Fruit fly (Drosophila melanogaster) whole organism, embryonic: ENCODE data around the gene CG44044.

Experiments
- Ada2b ChIP-seq: fragments of 200-800 bp; sonication (Bioruptor generic); IDR thresholded peaks from 2 replicates; pipeline ENCODE4 v1.3.6; 2022; ENCODE audit warnings: missing biosample characterization, missing genetic modification characterization
- Aef1 ChIP-seq: fragments of 200-800 bp; sonication (Bioruptor generic); IDR thresholded peaks from 3 replicates; pipeline ENCODE4 v1.3.6; 2022; ENCODE audit warnings: missing biosample characterization, missing genetic modification characterization
- CG11723 ChIP-seq: fragments of 200-800 bp; sonication (Bioruptor generic); optimal IDR thresholded peaks from 2 replicates; lab custom pipeline; 2017; ENCODE audit warnings: missing biosample characterization, mild to moderate bottlenecking, missing genetic modification characterization
- CG12155 ChIP-seq: fragments of 200-800 bp; sonication (Bioruptor generic); optimal IDR thresholded peaks from 3 replicates; lab custom pipeline; 2016; ENCODE audit warnings: missing biosample characterization, missing genetic modification characterization
- CG12391 ChIP-seq: fragments of 200-800 bp; sonication (Bioruptor generic); optimal IDR thresholded peaks from 3 replicates; lab custom pipeline; 2018; ENCODE audit warnings: missing biosample characterization, mild to moderate bottlenecking, missing genetic modification characterization, moderate library complexity
- CG13123 ChIP-seq: fragments of 200-800 bp; sonication (Bioruptor generic); optimal IDR thresholded peaks from 2 replicates; lab custom pipeline; 2016; ENCODE audit warnings: missing biosample characterization, missing genetic modification characterization
- CG14860 ChIP-seq: fragments of 200-800 bp; sonication (Bioruptor generic); IDR thresholded peaks from 3 replicates; pipeline ENCODE4 v1.3.6; 2022; ENCODE audit warnings: missing biosample characterization, missing genetic modification characterization; ENCODE audit not compliant: partially characterized antibody
- CG15269 ChIP-seq: fragments of 200-800 bp; sonication (Bioruptor generic); optimal IDR thresholded peaks from 2 replicates; lab custom pipeline; 2018; ENCODE audit warnings: missing biosample characterization, mild to moderate bottlenecking, missing genetic modification characterization, moderate library complexity
- CG17568 ChIP-seq: fragments of 200-800 bp; sonication (Bioruptor generic); optimal IDR thresholded peaks from 2 replicates; lab custom pipeline; 2018; ENCODE audit warnings: missing biosample characterization, mild to moderate bottlenecking, missing genetic modification characterization, moderate library complexity
- CG17912 ChIP-seq: fragments of 200-800 bp; sonication (Bioruptor generic); optimal IDR thresholded peaks from 2 replicates; lab custom pipeline; 2018; ENCODE audit warnings: missing biosample characterization, mild to moderate bottlenecking, missing genetic modification characterization
- CG30431 ChIP-seq: fragments of 200-800 bp; sonication (Bioruptor generic); optimal IDR thresholded peaks from 2 replicates; lab custom pipeline; 2017; ENCODE audit warnings: missing biosample characterization, missing genetic modification characterization
- CG31388 ChIP-seq: fragments of 200-800 bp; sonication (Bioruptor generic); optimal IDR thresholded peaks from 2 replicates; lab custom pipeline; 2016; ENCODE audit warnings: missing biosample characterization, missing genetic modification characterization
- CG32532 ChIP-seq: fragments of 200-800 bp; sonication (Bioruptor generic); IDR thresholded peaks from 2 replicates; pipeline ENCODE4 v1.3.6; 2022; ENCODE audit warnings: missing biosample characterization, missing genetic modification characterization
- CG8281 ChIP-seq: fragments of 200-800 bp; sonication (Bioruptor generic); optimal IDR thresholded peaks from 2 replicates; lab custom pipeline; 2018; ENCODE audit warnings: missing biosample characterization, mild to moderate bottlenecking, missing genetic modification characterization, moderate library complexity
- CG8290 ChIP-seq, 3 experiments: fragments of 200-800 bp; sonication (Bioruptor generic); optimal IDR thresholded peaks; 2 replicates each; lab custom pipeline; 2016 to 2019; ENCODE audit warnings: missing biosample characterization in 3 of 3, missing genetic modification characterization in 3 of 3, mild to moderate bottlenecking in 2 of 3, moderate library complexity in 1 of 3
- CG9437 ChIP-seq: fragments of 200-800 bp; sonication (Bioruptor generic); optimal IDR thresholded peaks from 2 replicates; lab custom pipeline; 2018; ENCODE audit warnings: missing biosample characterization, mild to moderate bottlenecking, missing genetic modification characterization
- CG9727 ChIP-seq: fragments of 200-800 bp; sonication (Bioruptor generic); optimal IDR thresholded peaks from 3 replicates; lab custom pipeline; 2017; ENCODE audit warnings: missing biosample characterization, mild to moderate bottlenecking, missing genetic modification characterization
- D19B ChIP-seq: fragments of 200-800 bp; sonication (Bioruptor generic); optimal IDR thresholded peaks from 2 replicates; lab custom pipeline; 2017; ENCODE audit warnings: missing biosample characterization, mild to moderate bottlenecking, missing genetic modification characterization
- Doc3 ChIP-seq: fragments of 200-800 bp; sonication (Bioruptor generic); IDR thresholded peaks from 3 replicates; pipeline ENCODE4 v1.3.6; 2022; ENCODE audit warnings: missing biosample characterization, missing genetic modification characterization; ENCODE audit not compliant: partially characterized antibody
- E2f2 ChIP-seq: fragments of 200-800 bp; sonication (Bioruptor generic); IDR thresholded peaks from 2 replicates; pipeline ENCODE4 v1.3.6; 2022; ENCODE audit warnings: missing biosample characterization, missing genetic modification characterization
- Ets65A ChIP-seq: fragments of 200-800 bp; sonication (Bioruptor generic); peaks from one replicate; lab custom pipeline; 2016; ENCODE audit warnings: missing biosample characterization, missing genetic modification characterization
- HLH54F ChIP-seq: fragments of 200-800 bp; sonication (Bioruptor generic); optimal IDR thresholded peaks from 3 replicates; lab custom pipeline; 2016; ENCODE audit warnings: missing biosample characterization, missing genetic modification characterization
- Jarid2 ChIP-seq: fragments of 200-800 bp; sonication (Bioruptor generic); optimal IDR thresholded peaks from 3 replicates; lab custom pipeline; 2017; ENCODE audit warnings: mild to moderate bottlenecking, missing biosample characterization, missing genetic modification reagents, missing genetic modification characterization
- Lhr ChIP-seq: fragments of 200-800 bp; sonication (Bioruptor generic); optimal IDR thresholded peaks from 3 replicates; lab custom pipeline; 2017; ENCODE audit warnings: mild to moderate bottlenecking, missing biosample characterization, missing genetic modification reagents, missing genetic modification characterization
- MBD-R2 ChIP-seq: fragments of 200-800 bp; sonication (Bioruptor generic); IDR thresholded peaks from 2 replicates; pipeline ENCODE4 v1.3.6; 2022; ENCODE audit warnings: missing biosample characterization, missing genetic modification characterization
- NC2α ChIP-seq: fragments of 200-800 bp; sonication (Bioruptor generic); optimal IDR thresholded peaks from 2 replicates; lab custom pipeline; 2016; ENCODE audit warnings: missing biosample characterization, missing genetic modification characterization
- Oaz ChIP-seq: fragments of 200-800 bp; sonication (Bioruptor generic); IDR thresholded peaks from 2 replicates; pipeline ENCODE4 v1.3.6; 2022; ENCODE audit warnings: missing biosample characterization, missing genetic modification characterization
- Ravus ChIP-seq: fragments of 200-800 bp; sonication (Bioruptor generic); IDR thresholded peaks from 2 replicates; pipeline ENCODE4 v1.3.6; 2022; ENCODE audit warnings: missing biosample characterization, missing genetic modification characterization
- Six4 ChIP-seq: fragments of 200-800 bp; sonication (Bioruptor generic); optimal IDR thresholded peaks from 2 replicates; lab custom pipeline; 2016; ENCODE audit warnings: missing biosample characterization, missing genetic modification characterization
- Sry-β ChIP-seq: fragments of 200-800 bp; sonication (Bioruptor generic); optimal IDR thresholded peaks from 2 replicates; lab custom pipeline; 2018; ENCODE audit warnings: missing biosample characterization, mild to moderate bottlenecking, missing genetic modification characterization, moderate library complexity
- YL-1 ChIP-seq: fragments of 200-800 bp; sonication (Bioruptor generic); optimal IDR thresholded peaks from 3 replicates; lab custom pipeline; 2017; ENCODE audit warnings: missing biosample characterization, mild to moderate bottlenecking, missing genetic modification characterization
- ara ChIP-seq: fragments of 200-800 bp; sonication (Bioruptor generic); IDR thresholded peaks from 2 replicates; pipeline ENCODE4 v1.3.6; 2022; ENCODE audit warnings: missing biosample characterization, missing genetic modification characterization
- cad ChIP-seq: fragments of >200 bp; optimal IDR thresholded peaks from 2 replicates; lab custom pipeline; 2017; ENCODE audit warnings: missing biosample characterization, missing genetic modification characterization
- chm ChIP-seq: fragments of 200-800 bp; sonication (Bioruptor generic); IDR thresholded peaks from 2 replicates; pipeline ENCODE4 v1.3.6; 2022; ENCODE audit warnings: missing biosample characterization, missing genetic modification characterization
- chn ChIP-seq: fragments of 200-800 bp; sonication (Bioruptor generic); optimal IDR thresholded peaks from 2 replicates; lab custom pipeline; 2016; ENCODE audit warnings: missing biosample characterization, missing genetic modification characterization
- crp ChIP-seq, 2 experiments: fragments of 200-800 bp; sonication (Bioruptor generic); optimal IDR thresholded peaks; 2 replicates in 1 of 2; 3 replicates in 1 of 2; lab custom pipeline; 2017; ENCODE audit warnings: missing biosample characterization in 2 of 2, missing genetic modification characterization in 2 of 2, mild to moderate bottlenecking in 1 of 2, moderate library complexity in 1 of 2
- da ChIP-seq: fragments of 200-800 bp; sonication (Bioruptor generic); optimal IDR thresholded peaks from 2 replicates; lab custom pipeline; 2016; ENCODE audit warnings: missing biosample characterization, missing genetic modification characterization
- dm ChIP-seq: fragments of 200-800 bp; sonication (Bioruptor generic); optimal IDR thresholded peaks from 3 replicates; lab custom pipeline; 2016; ENCODE audit warnings: missing biosample characterization, missing genetic modification characterization
- fd64A ChIP-seq: fragments of 200-800 bp; sonication (Bioruptor generic); optimal IDR thresholded peaks from 3 replicates; lab custom pipeline; 2018; ENCODE audit warnings: missing biosample characterization, mild to moderate bottlenecking, missing genetic modification characterization
- grau ChIP-seq: fragments of 200-800 bp; optimal IDR thresholded peaks from 3 replicates; lab custom pipeline; 2019; ENCODE audit warnings: missing biosample characterization, mild to moderate bottlenecking, missing genetic modification characterization, moderate library complexity
- grn ChIP-seq: fragments of 200-800 bp; sonication (Bioruptor generic); optimal IDR thresholded peaks from 3 replicates; lab custom pipeline; 2017; ENCODE audit warnings: missing biosample characterization, missing genetic modification characterization
- gro ChIP-seq: fragments of 200-800 bp; sonication (Bioruptor generic); optimal IDR thresholded peaks from 2 replicates; lab custom pipeline; 2016; ENCODE audit warnings: missing biosample characterization, missing genetic modification characterization
- ham ChIP-seq: fragments of 200-800 bp; sonication (Bioruptor generic); IDR thresholded peaks from 2 replicates; pipeline ENCODE4 v1.3.6; 2022; ENCODE audit warnings: missing biosample characterization, missing genetic modification characterization
- klu ChIP-seq: fragments of 200-800 bp; sonication (Bioruptor generic); IDR thresholded peaks from 2 replicates; pipeline ENCODE4 v1.3.6; 2022; ENCODE audit warnings: missing biosample characterization, missing genetic modification characterization
- oc ChIP-seq: fragments of 200-800 bp; sonication (Bioruptor generic); optimal IDR thresholded peaks from 2 replicates; lab custom pipeline; 2018; ENCODE audit warnings: missing biosample characterization, mild to moderate bottlenecking, missing genetic modification characterization, moderate library complexity
- otp ChIP-seq: fragments of 200-800 bp; sonication (Bioruptor generic); IDR thresholded peaks from 3 replicates; pipeline ENCODE4, ENCODE4 v1.3.6; 2022; ENCODE audit warnings: missing biosample characterization, missing genetic modification characterization
- peb ChIP-seq: fragments of 200-800 bp; sonication (Bioruptor generic); IDR thresholded peaks from 2 replicates; pipeline ENCODE4 v1.3.6; 2022; ENCODE audit warnings: missing biosample characterization, missing genetic modification characterization
- salm ChIP-seq: fragments of 200-800 bp; sonication (Bioruptor generic); optimal IDR thresholded peaks from 2 replicates; lab custom pipeline; 2018; ENCODE audit warnings: missing biosample characterization, mild to moderate bottlenecking, missing genetic modification characterization
- unpg ChIP-seq: fragments of 200-800 bp; sonication (Bioruptor generic); optimal IDR thresholded peaks from 3 replicates; lab custom pipeline; 2018; ENCODE audit warnings: missing biosample characterization, mild to moderate bottlenecking, missing genetic modification characterization, moderate library complexity
- vvl ChIP-seq: fragments of 200-800 bp; sonication (Bioruptor generic); IDR thresholded peaks from 2 replicates; pipeline ENCODE4 v1.3.6; 2022; ENCODE audit warnings: missing biosample characterization, missing genetic modification characterization

Gene CG44044

DNA sequence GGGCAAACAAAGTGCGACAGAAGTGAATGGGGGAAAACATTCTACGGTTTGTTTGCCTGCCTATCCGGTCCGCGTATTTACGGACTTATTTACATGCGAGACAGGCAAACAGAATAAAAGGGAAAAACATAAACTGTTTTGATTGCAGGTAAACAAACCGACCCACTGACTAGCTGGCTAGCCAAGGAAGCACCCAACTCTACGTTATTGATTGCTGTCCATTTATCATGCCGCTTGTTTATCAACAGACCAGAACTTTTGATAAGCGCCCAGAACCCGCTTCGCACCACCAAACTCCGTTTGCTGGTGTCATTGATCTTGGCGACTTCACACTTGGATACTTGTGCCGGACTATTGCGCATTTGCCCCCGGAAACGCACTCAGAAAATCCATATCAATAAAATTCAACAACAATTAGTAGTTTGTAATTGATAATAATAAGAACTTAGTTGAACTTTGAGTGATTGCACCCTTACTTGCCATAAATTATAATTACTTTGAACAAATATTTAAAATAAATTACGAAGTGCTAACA is 10.2 kb downstream of the CG44044 start (continued):
- TF ChIP-seq Ravus (GFP tag; lab: Robert Waterston, UW), result no peak
- TF ChIP-seq salm, result peak; percentile 59
- peak; percentile 65 for TF ChIP-seq YL-1 (GFP tag; lab: Kevin White, UChicago)
- TF ChIP-seq dm (GFP tag; lab: Kevin White, UChicago), result peak; percentile 27
- peak; percentile 71 for TF ChIP-seq NC2α (GFP tag; lab: Kevin White, UChicago)
- 0 out of 2 replicates have a peak, but pooled peaks have one; percentile 30 for TF ChIP-seq peb (GFP tag; lab: Robert Waterston, UW)
- peak in 1 of 2 experiments; percentile 17 for TF ChIP-seq crp (GFP tag; optimal IDR thresholded peaks at IDR 0.05; lab: Kevin White, UChicago)
- peak; percentile 40 for TF ChIP-seq CG15269
- no peak for TF ChIP-seq Oaz (GFP tag; lab: Robert Waterston, UW)
- TF ChIP-seq vvl (GFP tag; lab: Robert Waterston, UW), result no peak
- TF ChIP-seq D19B (GFP tag; lab: Kevin White, UChicago), result no peak
- peak; percentile 34 for TF ChIP-seq unpg (GFP tag; lab: Kevin White, UChicago)
- no peak for TF ChIP-seq HLH54F
- TF ChIP-seq Sry-β (GFP tag; lab: Kevin White, UChicago), result peak; percentile 37
- no peak for TF ChIP-seq chn (GFP tag; lab: Kevin White, UChicago)
- TF ChIP-seq CG13123 (GFP tag; lab: Kevin White, UChicago), result peak; percentile 81
- TF ChIP-seq Ets65A (GFP tag; lab: Kevin White, UChicago), result no peak
- TF ChIP-seq Ada2b (GFP tag; lab: Robert Waterston, UW), result peak; percentile 25; the same call in 1 of the 2 replicates
- TF ChIP-seq CG11723 (GFP tag; lab: Kevin White, UChicago), result peak; percentile 77
- TF ChIP-seq CG9727 (GFP tag; lab: Kevin White, UChicago), result peak; percentile 73
- peak; percentile 39 for TF ChIP-seq CG8281 (tag; lab: Kevin White, UChicago)
- no peak for TF ChIP-seq gro (GFP tag; lab: Kevin White, UChicago)
- no peak; the same call in 1 of the 2 replicates for TF ChIP-seq CG32532 (GFP tag; lab: Robert Waterston, UW)
- TF ChIP-seq MBD-R2 (GFP tag; lab: Robert Waterston, UW), result no peak; the same call in 1 of the 2 replicates
- no peak for TF ChIP-seq ham
- TF ChIP-seq klu, result 0 out of 2 replicates have a peak, but pooled peaks have one; percentile 24
- peak; percentile 70 for TF ChIP-seq fd64A (GFP tag; lab: Kevin White, UChicago)
- no peak for TF ChIP-seq CG14860 (GFP tag; lab: Robert Waterston, UW)
- peak; percentile 36 for TF ChIP-seq CG17912 (GFP tag; lab: Kevin White, UChicago)
- TF ChIP-seq otp (GFP tag; lab: Robert Waterston, UW), result peak; percentile 80
- TF ChIP-seq Doc3 (GFP tag; lab: Robert Waterston, UW), result no peak
- no peak for TF ChIP-seq Aef1
- peak; percentile 9 for TF ChIP-seq CG9437
- no peak for TF ChIP-seq da (GFP tag; lab: Kevin White, UChicago)
- peak; percentile 77 for TF ChIP-seq grn (GFP tag; lab: Kevin White, UChicago)
- TF ChIP-seq Lhr (GFP tag; lab: Kevin White, UChicago), result peak; percentile 78
- peak; percentile 68 for TF ChIP-seq CG8290 (GFP tag; optimal IDR thresholded peaks at IDR 0.05; lab: Kevin White, UChicago)
- TF ChIP-seq CG8290 (tag; optimal IDR thresholded peaks at IDR 0.05; lab: Kevin White, UChicago), result peak; percentile 91 to 93
- no peak for TF ChIP-seq CG31388 (GFP tag; lab: Kevin White, UChicago)
- TF ChIP-seq Jarid2 (GFP tag; lab: Kevin White, UChicago), result no peak
- peak; percentile 87 for TF ChIP-seq CG17568 (GFP tag; lab: Kevin White, UChicago)
- peak; percentile 1 for TF ChIP-seq CG12155 (GFP tag; lab: Kevin White, UChicago)
- peak; percentile 58; the same call in 1 of the 2 replicates for TF ChIP-seq E2f2 (GFP tag; lab: Robert Waterston, UW)
- peak; percentile 72 for TF ChIP-seq ara
- no peak for TF ChIP-seq cad (GFP tag; lab: Kevin White, UChicago)
- peak; percentile 44 for TF ChIP-seq CG30431 (GFP tag; lab: Kevin White, UChicago)
- peak; percentile 80 for TF ChIP-seq chm (GFP tag; lab: Robert Waterston, UW)
- peak; percentile 31 for TF ChIP-seq Six4 (GFP tag; lab: Kevin White, UChicago)
- peak; percentile 38 for TF ChIP-seq grau (tag; lab: Kevin White, UChicago)
- TF ChIP-seq oc, result peak; percentile 25
- TF ChIP-seq CG12391 (tag; lab: Kevin White, UChicago), result peak; percentile 19
